Worm (Caenorhabditis elegans) whole organism, L1 larva: ENCODE data around the gene nep-13.

Experiments used
- blmp-1 ChIP-seq: fragments of 150-350 bp; optimal IDR thresholded peaks from 2 replicates; lab custom pipeline; 2014; ENCODE audit warnings: missing biosample characterization, missing genetic modification characterization
- dsc-1 ChIP-seq: sonication (generic microtip); optimal IDR thresholded peaks from 2 replicates; lab custom pipeline; 2016; ENCODE audit warnings: mild to moderate bottlenecking, missing genetic modification characterization, missing compliant biosample characterization
- efl-1 ChIP-seq, 4 experiments: fragments of 150-350 bp; optimal IDR thresholded peaks in 3 of 4; peaks in 1 of 4; 1 replicate in 1 of 4; 2 replicates in 3 of 4; lab custom pipeline; 2014; ENCODE audit warnings: missing biosample characterization in 2 of 4, missing genetic modification characterization in 2 of 4, missing genetic modification reagents in 2 of 4
- elt-3 ChIP-seq, 6 experiments: fragments of 150-350 bp in 1 of 6; sonication (generic microtip); optimal IDR thresholded peaks; 2 replicates each; lab custom pipeline; 2017 to 2018; ENCODE audit warnings: missing biosample characterization in 6 of 6, missing genetic modification characterization in 6 of 6, inconsistent platforms in 1 of 6
- lin-39 ChIP-seq: fragments of 150-350 bp; optimal IDR thresholded peaks from 2 replicates; lab custom pipeline; 2014; ENCODE audit warnings: missing biosample characterization, missing genetic modification reagents, missing genetic modification characterization
- lsy-2 ChIP-seq, 2 experiments: fragments of 150-350 bp; optimal IDR thresholded peaks; 2 replicates each; lab custom pipeline; 2014; ENCODE audit warnings: missing biosample characterization in 2 of 2, missing genetic modification characterization in 2 of 2
- mdl-1 ChIP-seq, 2 experiments: fragments of 150-350 bp; optimal IDR thresholded peaks; 2 replicates each; lab custom pipeline; 2014 to 2017; ENCODE audit warnings: missing biosample characterization in 2 of 2, missing genetic modification characterization in 2 of 2, inconsistent platforms in 1 of 2
- nhr-76 ChIP-seq: sonication (generic microtip); optimal IDR thresholded peaks from 2 replicates; lab custom pipeline; 2017; ENCODE audit warnings: missing biosample characterization, missing genetic modification characterization
- pqm-1 ChIP-seq: sonication (generic microtip); optimal IDR thresholded peaks from 3 replicates; lab custom pipeline; 2017; ENCODE audit warnings: missing biosample characterization, missing genetic modification characterization
- tbx-2 ChIP-seq: sonication (generic microtip); optimal IDR thresholded peaks from 2 replicates; lab custom pipeline; 2016; ENCODE audit warnings: missing genetic modification characterization, missing compliant biosample characterization
- vab-15 ChIP-seq: sonication (generic microtip); optimal IDR thresholded peaks from 2 replicates; lab custom pipeline; 2017; ENCODE audit warnings: missing genotype, mild to moderate bottlenecking, missing genetic modification characterization, missing compliant biosample characterization
- ztf-11 ChIP-seq, 2 experiments: sonication (generic microtip); optimal IDR thresholded peaks; 2 replicates each; lab custom pipeline; 2016 to 2017; ENCODE audit warnings: missing genetic modification characterization in 2 of 2, missing biosample characterization in 1 of 2, missing compliant biosample characterization in 1 of 2

- no peak for TF ChIP-seq elt-3 (tag; optimal IDR thresholded peaks at IDR 0.05; lab: Kevin White, UChicago)
- TF ChIP-seq dsc-1, result no peak
- no peak for TF ChIP-seq lsy-2 (tag; optimal IDR thresholded peaks at IDR 0.05; lab: Kevin White, UChicago)
- TF ChIP-seq blmp-1 (tag; lab: Kevin White, UChicago), result no peak
- TF ChIP-seq nhr-76, result no peak
- no peak for TF ChIP-seq vab-15 (tag; lab: Kevin White, UChicago)
- TF ChIP-seq mdl-1 (tag; optimal IDR thresholded peaks at IDR 0.05; lab: Kevin White, UChicago), result no peak
- no peak for TF ChIP-seq efl-1 (optimal IDR thresholded peaks at IDR 0.05; lab: Kevin White, UChicago)
- TF ChIP-seq efl-1 (GFP tag; optimal IDR thresholded peaks at IDR 0.05 in 1 of 2; lab: Kevin White, UChicago), result no peak
- TF ChIP-seq ztf-11 (tag; optimal IDR thresholded peaks at IDR 0.05; lab: Kevin White, UChicago), result no peak
- TF ChIP-seq tbx-2 (tag; lab: Kevin White, UChicago), result no peak
- no peak for TF ChIP-seq pqm-1 (tag; lab: Kevin White, UChicago)
- no peak for TF ChIP-seq lin-39 (tag; lab: Kevin White, UChicago)
These were observed 32.3 kb upstream of the nep-13 start for ce11 chrII:3250195-3250594.
